Fruit fly (Drosophila melanogaster) whole organism, embryonic: ENCODE results near the gene CG6766.

Experiments used
- Asciz ChIP-seq: fragments of 200-800 bp; sonication (Bioruptor generic); optimal IDR thresholded peaks from 2 replicates; lab custom pipeline; 2017; ENCODE audit warnings: missing biosample characterization, mild to moderate bottlenecking, missing genetic modification characterization, missing genetic modification reagents
- CG10267 ChIP-seq: fragments of 200-800 bp; sonication (Bioruptor generic); optimal IDR thresholded peaks from 2 replicates; lab custom pipeline; 2018; ENCODE audit warnings: missing biosample characterization, mild to moderate bottlenecking, missing genetic modification characterization, moderate library complexity
- CG10565 ChIP-seq: fragments of 200-800 bp; sonication (Bioruptor generic); optimal IDR thresholded peaks from 3 replicates; lab custom pipeline; 2016; ENCODE audit warnings: missing biosample characterization, mild to moderate bottlenecking, missing genetic modification characterization
- CG11504 ChIP-seq: fragments of 200-800 bp; sonication (Bioruptor generic); optimal IDR thresholded peaks from 3 replicates; lab custom pipeline; 2019; ENCODE audit warnings: missing biosample characterization, mild to moderate bottlenecking, missing genetic modification characterization, moderate library complexity
- CG11560 ChIP-seq: fragments of 200-800 bp; sonication (Bioruptor generic); IDR thresholded peaks from 3 replicates; pipeline ENCODE4 v1.3.6; 2022; ENCODE audit warnings: missing biosample characterization, missing genetic modification characterization
- CG12236 ChIP-seq: fragments of 200-800 bp; sonication (Bioruptor generic); optimal IDR thresholded peaks from 2 replicates; lab custom pipeline; 2016; ENCODE audit warnings: missing biosample characterization, missing genetic modification characterization
- CG12659 ChIP-seq: fragments of 200-800 bp; sonication (Bioruptor generic); optimal IDR thresholded peaks from 3 replicates; lab custom pipeline; 2017; ENCODE audit warnings: mild to moderate bottlenecking, missing biosample characterization, missing genetic modification reagents, missing genetic modification characterization
- CG12942 ChIP-seq: fragments of 200-800 bp; sonication (Bioruptor generic); optimal IDR thresholded peaks from 3 replicates; lab custom pipeline; 2016; ENCODE audit warnings: missing biosample characterization, missing genetic modification characterization
- CG13424 ChIP-seq: fragments of 200-800 bp; sonication (Bioruptor generic); optimal IDR thresholded peaks from 2 replicates; lab custom pipeline; 2019; ENCODE audit warnings: missing biosample characterization, mild to moderate bottlenecking, missing genetic modification characterization, moderate library complexity
- CG14667 ChIP-seq: fragments of 200-800 bp; sonication (Bioruptor generic); IDR thresholded peaks from 2 replicates; pipeline ENCODE4 v1.3.6; 2022; ENCODE audit warnings: missing biosample characterization, missing genetic modification characterization
- CG16813 ChIP-seq: fragments of 200-800 bp; sonication (Bioruptor generic); IDR thresholded peaks from 3 replicates; pipeline ENCODE4 v1.3.6; 2022; ENCODE audit warnings: missing biosample characterization, missing genetic modification characterization; ENCODE audit not compliant: partially characterized antibody
- CG2875 ChIP-seq: fragments of 200-800 bp; sonication (Bioruptor generic); optimal IDR thresholded peaks from 2 replicates; lab custom pipeline; 2017; ENCODE audit warnings: missing biosample characterization, mild to moderate bottlenecking, missing genetic modification characterization, missing genetic modification reagents
- CG33557 ChIP-seq: fragments of 200-800 bp; sonication (Bioruptor generic); optimal IDR thresholded peaks from 2 replicates; lab custom pipeline; 2019; ENCODE audit warnings: missing biosample characterization, mild to moderate bottlenecking, missing genetic modification characterization, moderate library complexity
- CG4730 ChIP-seq: fragments of 200-800 bp; sonication (Bioruptor generic); IDR thresholded peaks from 2 replicates; pipeline ENCODE4 v1.3.6; 2022; ENCODE audit warnings: missing biosample characterization, missing genetic modification characterization
- CG5245 ChIP-seq: fragments of 200-800 bp; sonication (Bioruptor generic); optimal IDR thresholded peaks from 3 replicates; lab custom pipeline; 2016; ENCODE audit warnings: missing biosample characterization, missing genetic modification characterization
- CG5953 ChIP-seq: fragments of 200-800 bp; sonication (Bioruptor generic); IDR thresholded peaks from 2 replicates; pipeline ENCODE4 v1.3.6; 2022; ENCODE audit warnings: missing biosample characterization, missing genetic modification characterization
- CG6175 ChIP-seq: fragments of 200-800 bp; sonication (Bioruptor generic); IDR thresholded peaks from 3 replicates; pipeline ENCODE4 v1.3.6; 2022; ENCODE audit warnings: missing biosample characterization, missing genetic modification characterization
- CG6813 ChIP-seq: fragments of 200-800 bp; sonication (Bioruptor generic); optimal IDR thresholded peaks from 2 replicates; lab custom pipeline; 2017; ENCODE audit warnings: missing biosample characterization, missing genetic modification characterization, mild to moderate bottlenecking, moderate library complexity, missing genetic modification reagents
- CG7556 ChIP-seq: fragments of 200-800 bp; sonication (Bioruptor generic); optimal IDR thresholded peaks from 2 replicates; lab custom pipeline; 2017; ENCODE audit warnings: missing biosample characterization, mild to moderate bottlenecking, missing genetic modification characterization
- CG8944 ChIP-seq: fragments of 200-800 bp; sonication (Bioruptor generic); optimal IDR thresholded peaks from 3 replicates; lab custom pipeline; 2016; ENCODE audit warnings: missing biosample characterization, missing genetic modification characterization
- CG9437 ChIP-seq: fragments of 200-800 bp; sonication (Bioruptor generic); optimal IDR thresholded peaks from 2 replicates; lab custom pipeline; 2018; ENCODE audit warnings: missing biosample characterization, mild to moderate bottlenecking, missing genetic modification characterization
- CTCF ChIP-seq: fragments of 200-800 bp; sonication (Bioruptor generic); optimal IDR thresholded peaks from 2 replicates; lab custom pipeline; 2017; ENCODE audit warnings: missing biosample characterization, mild to moderate bottlenecking, missing genetic modification characterization, moderate library complexity
- Doc2 ChIP-seq: fragments of 200-800 bp; sonication (Bioruptor generic); IDR thresholded peaks from 2 replicates; pipeline ENCODE4 v1.3.6; 2022; ENCODE audit warnings: missing biosample characterization, missing genetic modification characterization
- Dp ChIP-seq: fragments of 200-800 bp; sonication (Bioruptor generic); optimal IDR thresholded peaks from 2 replicates; lab custom pipeline; 2018; ENCODE audit warnings: missing biosample characterization, mild to moderate bottlenecking, missing genetic modification characterization, moderate library complexity
- Drgx ChIP-seq: fragments of 200-800 bp; sonication (Bioruptor generic); IDR thresholded peaks from 2 replicates; pipeline ENCODE4 v1.3.6; 2022; ENCODE audit warnings: missing biosample characterization, missing genetic modification characterization
- E2f1 ChIP-seq: fragments of 200-800 bp; sonication (Bioruptor generic); IDR thresholded peaks from 2 replicates; pipeline ENCODE4 v1.3.6; 2022; ENCODE audit warnings: missing biosample characterization, missing genetic modification characterization
- Ets65A ChIP-seq: fragments of 200-800 bp; sonication (Bioruptor generic); peaks from one replicate; lab custom pipeline; 2016; ENCODE audit warnings: missing biosample characterization, missing genetic modification characterization
- Fer1 ChIP-seq: fragments of 200-800 bp; sonication (Bioruptor generic); optimal IDR thresholded peaks from 2 replicates; lab custom pipeline; 2017; ENCODE audit warnings: missing biosample characterization, mild to moderate bottlenecking, missing genetic modification characterization
- Hsf ChIP-seq: fragments of 200-800 bp; sonication (Bioruptor generic); optimal IDR thresholded peaks from 3 replicates; lab custom pipeline; 2016; ENCODE audit warnings: missing biosample characterization, missing genetic modification characterization
- MBD-R2 ChIP-seq: fragments of 200-800 bp; sonication (Bioruptor generic); IDR thresholded peaks from 2 replicates; pipeline ENCODE4 v1.3.6; 2022; ENCODE audit warnings: missing biosample characterization, missing genetic modification characterization
- NC2α ChIP-seq: fragments of 200-800 bp; sonication (Bioruptor generic); optimal IDR thresholded peaks from 2 replicates; lab custom pipeline; 2016; ENCODE audit warnings: missing biosample characterization, missing genetic modification characterization
- NFAT ChIP-seq: fragments of 200-800 bp; sonication (Bioruptor generic); IDR thresholded peaks from 2 replicates; pipeline ENCODE4 v1.3.6; 2022; ENCODE audit warnings: missing biosample characterization, missing genetic modification characterization
- Spps ChIP-seq: fragments of 200-800 bp; sonication (Bioruptor generic); optimal IDR thresholded peaks from 2 replicates; lab custom pipeline; 2018; ENCODE audit warnings: missing biosample characterization, mild to moderate bottlenecking, missing genetic modification characterization
- Sry-δ ChIP-seq: fragments of 200-800 bp; sonication (Bioruptor generic); optimal IDR thresholded peaks from 2 replicates; lab custom pipeline; 2016; ENCODE audit warnings: missing biosample characterization, missing genetic modification characterization
- Usf ChIP-seq: fragments of 200-800 bp; sonication (Bioruptor generic); optimal IDR thresholded peaks from 2 replicates; lab custom pipeline; 2017; ENCODE audit warnings: missing genotype, missing biosample characterization, missing genetic modification characterization
- YL-1 ChIP-seq: fragments of 200-800 bp; sonication (Bioruptor generic); optimal IDR thresholded peaks from 3 replicates; lab custom pipeline; 2017; ENCODE audit warnings: missing biosample characterization, mild to moderate bottlenecking, missing genetic modification characterization
- chif ChIP-seq, 2 experiments: fragments of 200-800 bp; sonication (Bioruptor generic); optimal IDR thresholded peaks; 3 replicates each; lab custom pipeline; 2016; ENCODE audit warnings: missing biosample characterization in 2 of 2, missing genetic modification characterization in 2 of 2
- dimm ChIP-seq: fragments of 200-800 bp; sonication (Bioruptor generic); IDR thresholded peaks from 2 replicates; pipeline ENCODE4 v1.3.6; 2022; ENCODE audit warnings: missing biosample characterization, missing genetic modification characterization
- emc ChIP-seq: fragments of 200-800 bp; sonication (Bioruptor generic); optimal IDR thresholded peaks from 2 replicates; lab custom pipeline; 2016; ENCODE audit warnings: missing biosample characterization, missing genetic modification characterization
- gfzf ChIP-seq: fragments of 200-800 bp; sonication (Bioruptor generic); optimal IDR thresholded peaks from 2 replicates; lab custom pipeline; 2016; ENCODE audit warnings: missing biosample characterization, mild to moderate bottlenecking, missing genetic modification characterization, moderate library complexity
- hbn ChIP-seq: fragments of 200-800 bp; sonication (Bioruptor generic); IDR thresholded peaks from 2 replicates; pipeline ENCODE4 v1.3.6; 2022; ENCODE audit warnings: missing biosample characterization, missing genetic modification characterization; ENCODE audit not compliant: partially characterized antibody
- insv ChIP-seq, 2 experiments: fragments of 200-800 bp; sonication (Bioruptor generic); optimal IDR thresholded peaks; 3 replicates each; lab custom pipeline; 2016 to 2018; ENCODE audit warnings: missing biosample characterization in 2 of 2, missing genetic modification characterization in 2 of 2
- inv ChIP-seq: fragments of 200-800 bp; sonication (Bioruptor generic); IDR thresholded peaks from 2 replicates; pipeline ENCODE4 v1.3.6; 2022; ENCODE audit warnings: missing biosample characterization, missing genetic modification characterization; ENCODE audit not compliant: partially characterized antibody
- odd ChIP-seq: fragments of 200-800 bp; sonication (Bioruptor generic); optimal IDR thresholded peaks from 2 replicates; lab custom pipeline; 2017; ENCODE audit warnings: missing biosample characterization, mild to moderate bottlenecking, missing genetic modification characterization
- otp ChIP-seq: fragments of 200-800 bp; sonication (Bioruptor generic); IDR thresholded peaks from 3 replicates; pipeline ENCODE4, ENCODE4 v1.3.6; 2022; ENCODE audit warnings: missing biosample characterization, missing genetic modification characterization
- sd ChIP-seq: fragments of 200-800 bp; sonication (Bioruptor generic); optimal IDR thresholded peaks from 3 replicates; lab custom pipeline; 2018; ENCODE audit warnings: missing biosample characterization, mild to moderate bottlenecking, missing genetic modification characterization, moderate library complexity
- sens ChIP-seq: fragments of 200-800 bp; sonication (Bioruptor generic); peaks from one replicate; lab custom pipeline; 2016; ENCODE audit warnings: missing biosample characterization, missing genetic modification characterization
- sisA ChIP-seq: fragments of 200-800 bp; sonication (Bioruptor generic); IDR thresholded peaks from 2 replicates; pipeline ENCODE4 v1.3.6; 2022; ENCODE audit warnings: missing biosample characterization, missing genetic modification characterization
- so ChIP-seq: fragments of 200-800 bp; sonication (Bioruptor generic); IDR thresholded peaks from 3 replicates; pipeline ENCODE4 v1.3.6; 2022; ENCODE audit warnings: missing biosample characterization, missing genetic modification characterization
- tgo ChIP-seq: fragments of 200-800 bp; sonication (Bioruptor generic); IDR thresholded peaks from 3 replicates; pipeline ENCODE4 v1.3.6; 2022; ENCODE audit warnings: missing biosample characterization, missing genetic modification characterization
- zf30C ChIP-seq: fragments of 200-800 bp; sonication (Bioruptor generic); optimal IDR thresholded peaks from 3 replicates; lab custom pipeline; 2018; ENCODE audit warnings: missing biosample characterization, mild to moderate bottlenecking, missing genetic modification characterization
- zfh2 ChIP-seq: fragments of 200-800 bp; sonication (Bioruptor generic); optimal IDR thresholded peaks from 2 replicates; lab custom pipeline; 2016; ENCODE audit warnings: missing biosample characterization, missing genetic modification characterization

Gene CG6766

DNA sequence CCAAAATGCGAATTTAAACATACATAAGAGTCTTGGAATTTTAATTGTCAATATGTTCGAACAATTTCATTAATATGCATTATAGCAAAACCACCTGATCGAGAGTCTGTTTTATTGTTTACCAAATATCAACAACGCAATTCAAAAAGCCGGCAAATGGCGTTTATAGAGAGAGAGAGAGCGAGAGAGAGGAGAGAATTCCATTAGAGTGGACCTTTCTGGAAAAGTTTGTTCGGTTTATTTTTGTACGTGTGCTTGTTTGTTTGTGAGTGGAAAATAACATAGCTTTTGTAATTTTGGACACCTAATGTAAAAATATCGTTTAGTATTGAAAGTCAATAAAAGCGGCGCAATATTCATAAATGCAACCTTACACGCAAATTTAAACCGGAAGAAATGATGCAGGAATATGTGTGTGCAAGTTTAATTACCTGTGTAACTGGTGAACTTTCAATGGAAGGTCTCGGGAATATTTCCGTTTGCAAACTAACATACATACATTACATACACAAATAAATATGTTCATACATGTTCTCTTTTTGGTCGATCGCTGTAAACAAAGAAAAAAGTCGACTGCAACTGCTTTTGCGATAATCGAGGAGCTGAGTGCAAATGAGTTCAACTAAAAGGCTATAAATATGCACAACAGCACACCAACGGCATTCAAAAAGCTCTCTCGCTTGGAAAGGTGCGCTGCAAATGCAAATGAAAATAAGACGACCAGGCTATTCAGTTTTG, 4.3 kb upstream of the CG6766 start, which contains the start of gene CG6785 (continued):
- TF ChIP-seq CG11560 (tag; lab: Robert Waterston, UW) (no peak), Doc2 (no peak), Ets65A (no peak), CG4730 (no peak), so (peak; percentile 74; the same call in 2 of the 3 replicates), emc (GFP tag; lab: Kevin White, UChicago) (no peak), MBD-R2 (GFP tag; lab: Robert Waterston, UW) (peak; percentile 7; the same call in 1 of the 2 replicates), inv (GFP tag; lab: Robert Waterston, UW) (no peak), insv (GFP tag; optimal IDR thresholded peaks at IDR 0.05; lab: Kevin White, UChicago) (peak in 1 of 2 experiments; percentile 77), CG6813 (peak; percentile 96), CG5953 (GFP tag; lab: Robert Waterston, UW) (peak; percentile 68; the same call in 1 of the 2 replicates), zfh2 (GFP tag; lab: Kevin White, UChicago) (no peak), odd (GFP tag; lab: Kevin White, UChicago) (peak; percentile 95), otp (GFP tag; lab: Robert Waterston, UW) (peak; percentile 81), CTCF (peak; percentile 55), gfzf (GFP tag; lab: Kevin White, UChicago) (peak; percentile 1), CG12236 (peak; percentile 94), E2f1 (GFP tag; lab: Robert Waterston, UW) (no peak; the same call in 1 of the 2 replicates), CG10267 (tag; lab: Kevin White, UChicago) (peak; percentile 64), NFAT (peak; percentile 60), Spps (tag; lab: Kevin White, UChicago) (peak; percentile 73), tgo (no peak), sisA (no peak), CG9437 (GFP tag; lab: Kevin White, UChicago) (peak; percentile 25), sd (tag; lab: Kevin White, UChicago) (peak; percentile 97), NC2α (peak; percentile 90), CG11504 (peak; percentile 80), CG8944 (GFP tag; lab: Kevin White, UChicago) (peak; percentile 80), CG2875 (GFP tag; lab: Kevin White, UChicago) (peak; percentile 96)
- TF ChIP-seq, all 482 proteins: peak for 338

DNA sequence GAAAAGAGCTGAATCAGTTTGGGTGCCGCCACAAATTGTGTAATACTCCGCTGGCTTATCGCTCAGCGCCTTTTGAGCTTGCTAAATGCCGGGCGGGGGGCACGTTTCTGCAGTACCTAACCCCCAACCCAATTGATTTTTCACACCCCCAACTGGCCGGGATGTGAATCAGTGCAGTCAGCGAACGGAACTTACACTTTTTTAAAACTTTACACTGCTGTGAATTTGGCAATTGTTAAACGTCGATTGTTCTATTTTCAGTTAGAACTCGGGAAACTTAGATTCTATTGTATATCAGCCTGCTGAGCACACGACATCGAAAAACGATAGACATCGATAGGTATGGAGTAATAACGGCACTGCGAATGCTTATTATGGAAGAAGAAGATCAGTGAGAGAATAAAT, 2.3 kb downstream of the CG6766 start, which contains the start of gene Tom70:
Gene Tom70, minus strand, starts transcription at position 335 of the 405 bp plus-strand sequence.
- no peak; the same call in 1 of the 2 replicates for TF ChIP-seq hbn (GFP tag; lab: Robert Waterston, UW)
- no peak for TF ChIP-seq CG9437 (GFP tag; lab: Kevin White, UChicago)
- TF ChIP-seq CG10565 (GFP tag; lab: Kevin White, UChicago), result no peak
- no peak for TF ChIP-seq zf30C
- peak; percentile 21 for TF ChIP-seq Fer1
- TF ChIP-seq Hsf (GFP tag; lab: Kevin White, UChicago), result no peak
- no peak for TF ChIP-seq chif (GFP tag; optimal IDR thresholded peaks at IDR 0.05; lab: Kevin White, UChicago)
- no peak for TF ChIP-seq CG33557 (GFP tag; lab: Kevin White, UChicago)
- no peak for TF ChIP-seq CG6175 (GFP tag; lab: Robert Waterston, UW)
- peak; percentile 72 for TF ChIP-seq YL-1
- TF ChIP-seq Usf (GFP tag; lab: Kevin White, UChicago), result no peak
- no peak for TF ChIP-seq CG5245 (GFP tag; lab: Kevin White, UChicago)
- TF ChIP-seq Drgx (GFP tag; lab: Robert Waterston, UW), result no peak
- no peak for TF ChIP-seq CG7556 (GFP tag; lab: Kevin White, UChicago)
- no peak for TF ChIP-seq CG13424 (tag; lab: Kevin White, UChicago)
- TF ChIP-seq CG12942 (GFP tag; lab: Kevin White, UChicago), result no peak
- peak; percentile 36 for TF ChIP-seq Dp (GFP tag; lab: Kevin White, UChicago)
- peak; percentile 58 for TF ChIP-seq Sry-δ (GFP tag; lab: Kevin White, UChicago)
- TF ChIP-seq CG12659 (GFP tag; lab: Kevin White, UChicago), result peak; percentile 32
- TF ChIP-seq sens (GFP tag; lab: Kevin White, UChicago), result no peak
- TF ChIP-seq Asciz, result no peak
- TF ChIP-seq CG14667 (GFP tag; lab: Robert Waterston, UW), result no peak
- peak; percentile 51 for TF ChIP-seq CG16813 (GFP tag; lab: Robert Waterston, UW)
- no peak for TF ChIP-seq dimm (GFP tag; lab: Robert Waterston, UW)
